Worm (Caenorhabditis elegans) whole organism, early embryonic: ENCODE results near the gene D1022.9.

Experiments
- B0310.2 ChIP-seq: sonication (generic microtip); optimal IDR thresholded peaks from 2 replicates; lab custom pipeline; 2016; ENCODE audit warnings: mild to moderate bottlenecking, missing genetic modification characterization, missing compliant biosample characterization
- aly-1 ChIP-seq: sonication (generic microtip); optimal IDR thresholded peaks from 2 replicates; lab custom pipeline; 2016; ENCODE audit warnings: missing genetic modification characterization, missing compliant biosample characterization
- ama-1 ChIP-seq: fragments of 150-350 bp; optimal IDR thresholded peaks from 2 replicates; lab custom pipeline; 2014
- hmg-4 ChIP-seq: fragments of 200-800 bp; sonication (Bioruptor generic); optimal IDR thresholded peaks from 2 replicates; lab custom pipeline; 2018; ENCODE audit warnings: mild to moderate bottlenecking, missing genetic modification characterization, missing compliant biosample characterization
- scrt-1 ChIP-seq: fragments of 200-800 bp; sonication (Bioruptor generic); IDR thresholded peaks from 2 replicates; pipeline ENCODE4 v1.3.6; 2022; ENCODE audit warnings: missing genetic modification characterization, missing compliant biosample characterization

- no peak for TF ChIP-seq ama-1 (lab: Kevin White, UChicago)
- no peak for TF ChIP-seq B0310.2 (tag; lab: Kevin White, UChicago)
- TF ChIP-seq aly-1 (tag; lab: Kevin White, UChicago) = no peak
- TF ChIP-seq scrt-1 = no peak
- TF ChIP-seq hmg-4 (GFP tag; lab: Kevin White, UChicago) = no peak
Measured at ce11 chrII:7505005-7505404, 15.5 kb upstream of the D1022.9 start, which contains the start of gene C28F5.1.
